Worm (Caenorhabditis elegans) whole organism, late embryonic: ENCODE data around the gene T25B9.4.

Experiments used
- ama-1 ChIP-seq: fragments of 150-350 bp; optimal IDR thresholded peaks from 2 replicates; lab custom pipeline; 2014
- elt-4 ChIP-seq: sonication (generic microtip); optimal IDR thresholded peaks from 2 replicates; lab custom pipeline; 2016; ENCODE audit warnings: missing genetic modification characterization, missing compliant biosample characterization
- fkh-10 ChIP-seq: fragments of 150-350 bp; optimal IDR thresholded peaks from 2 replicates; lab custom pipeline; 2014; ENCODE audit warnings: missing biosample characterization, missing genetic modification reagents, missing genetic modification characterization
- mec-3 ChIP-seq: sonication (generic microtip); optimal IDR thresholded peaks from 2 replicates; lab custom pipeline; 2016; ENCODE audit warnings: borderline replicate concordance, missing genetic modification characterization, missing compliant biosample characterization
- ttx-3 ChIP-seq: sonication (generic microtip); optimal IDR thresholded peaks from 2 replicates; lab custom pipeline; 2016; ENCODE audit warnings: missing genetic modification reagents, missing genetic modification characterization, missing compliant biosample characterization

DNA sequence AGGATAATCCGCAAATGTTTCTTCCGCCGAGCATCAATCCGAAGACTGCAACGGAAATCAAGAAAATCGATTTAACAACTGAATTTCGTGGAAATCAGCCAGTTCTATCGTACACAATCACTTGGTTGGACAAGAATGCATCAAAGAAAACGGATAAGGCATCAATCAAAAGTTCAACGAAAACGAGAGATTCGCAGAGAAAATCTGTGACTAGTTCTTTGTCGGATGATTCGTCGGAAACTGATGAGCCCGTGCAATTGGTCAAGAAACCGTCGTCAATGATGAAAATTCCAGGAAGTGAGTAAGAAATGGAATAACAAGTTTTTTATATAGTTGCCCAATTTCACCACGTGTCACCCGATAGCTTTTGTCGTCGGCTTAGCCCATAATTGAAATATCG is 51.4 kb downstream of the T25B9.4 start, which contains the start of gene R102.6:
- TF ChIP-seq ttx-3: no peak
- no peak for TF ChIP-seq ama-1 (lab: Kevin White, UChicago)
- no peak for TF ChIP-seq mec-3 (tag; lab: Kevin White, UChicago)
- no peak for TF ChIP-seq elt-4 (tag; lab: Kevin White, UChicago)
- TF ChIP-seq fkh-10 (GFP tag; lab: Kevin White, UChicago): no peak
